Worm (Caenorhabditis elegans) whole organism, mixed stage, embryonic: ENCODE measurements around the gene C17F4.12.

Source experiments
- M03D4.4 ChIP-seq: sonication (generic microtip); optimal IDR thresholded peaks from 2 replicates; lab custom pipeline; 2017; ENCODE audit warnings: mild to moderate bottlenecking, missing genetic modification characterization, missing compliant biosample characterization
- bed-3 ChIP-seq: fragments of 200-800 bp; sonication (Bioruptor generic); optimal IDR thresholded peaks from 3 replicates; lab custom pipeline; 2018; ENCODE audit warnings: mild to moderate bottlenecking, missing genetic modification characterization, moderate library complexity, missing compliant biosample characterization
- blmp-1 ChIP-seq: fragments of 150-350 bp; optimal IDR thresholded peaks from 2 replicates; lab custom pipeline; 2014; ENCODE audit warnings: missing biosample characterization, missing genetic modification characterization
- ceh-39 ChIP-seq: fragments of 150-350 bp; optimal IDR thresholded peaks from 2 replicates; lab custom pipeline; 2014; ENCODE audit warnings: missing biosample characterization, missing genetic modification characterization
- ceh-43 ChIP-seq: fragments of 200-800 bp; sonication (Bioruptor generic); optimal IDR thresholded peaks from 2 replicates; lab custom pipeline; 2018; ENCODE audit warnings: mild to moderate bottlenecking, missing genetic modification characterization, moderate library complexity, missing compliant biosample characterization
- ceh-83 ChIP-seq: fragments of 200-800 bp; sonication (Bioruptor generic); optimal IDR thresholded peaks from 2 replicates; lab custom pipeline; 2018; ENCODE audit warnings: mild to moderate bottlenecking, missing genetic modification characterization, missing compliant biosample characterization
- ces-1 ChIP-seq: fragments of 150-350 bp; optimal IDR thresholded peaks from 2 replicates; lab custom pipeline; 2014; ENCODE audit warnings: missing biosample characterization, missing genetic modification reagents, missing genetic modification characterization
- elt-1 ChIP-seq: sonication (generic microtip); optimal IDR thresholded peaks from 2 replicates; lab custom pipeline; 2017; ENCODE audit warnings: missing genetic modification characterization, mild to moderate bottlenecking, missing compliant biosample characterization, antibody characterized with exemption, moderate library complexity, borderline replicate concordance; ENCODE audit not compliant: insufficient read depth
- elt-3 ChIP-seq: fragments of 150-350 bp; optimal IDR thresholded peaks from 2 replicates; lab custom pipeline; 2014; ENCODE audit warnings: missing biosample characterization, missing genetic modification characterization
- flh-1 ChIP-seq: fragments of 200-800 bp; sonication (Bioruptor generic); optimal IDR thresholded peaks from 2 replicates; lab custom pipeline; 2018; ENCODE audit warnings: mild to moderate bottlenecking, missing genetic modification characterization, moderate library complexity, missing compliant biosample characterization
- ham-2 ChIP-seq: fragments of 200-800 bp; sonication (Bioruptor generic); optimal IDR thresholded peaks from 2 replicates; lab custom pipeline; 2018; ENCODE audit warnings: mild to moderate bottlenecking, missing genetic modification characterization, missing compliant biosample characterization
- hlh-1 ChIP-seq: fragments of 150-350 bp; optimal IDR thresholded peaks from 2 replicates; lab custom pipeline; 2014; ENCODE audit warnings: missing biosample characterization, missing genetic modification reagents, missing genetic modification characterization
- lin-13 ChIP-seq: fragments of 150-350 bp; optimal IDR thresholded peaks from 2 replicates; lab custom pipeline; 2014; ENCODE audit warnings: missing biosample characterization, missing genetic modification characterization
- lin-32 ChIP-seq: fragments of 200-800 bp; sonication (Bioruptor generic); optimal IDR thresholded peaks from 2 replicates; lab custom pipeline; 2018; ENCODE audit warnings: mild to moderate bottlenecking, missing genetic modification characterization, missing compliant biosample characterization
- mab-5 ChIP-seq: fragments of 150-350 bp; optimal IDR thresholded peaks from 2 replicates; lab custom pipeline; 2014; ENCODE audit warnings: missing biosample characterization, missing genetic modification characterization
- mls-2 ChIP-seq: sonication (generic microtip); optimal IDR thresholded peaks from 2 replicates; lab custom pipeline; 2016; ENCODE audit warnings: mild to moderate bottlenecking, missing genetic modification characterization, moderate library complexity, missing compliant biosample characterization
- nhr-12 ChIP-seq: fragments of 150-350 bp; optimal IDR thresholded peaks from 2 replicates; lab custom pipeline; 2014; ENCODE audit warnings: missing biosample characterization, missing genetic modification characterization
- nhr-2 ChIP-seq: fragments of 150-350 bp; optimal IDR thresholded peaks from 2 replicates; lab custom pipeline; 2014; ENCODE audit warnings: missing biosample characterization, missing genetic modification characterization
- nhr-237 ChIP-seq: fragments of 150-350 bp; optimal IDR thresholded peaks from 2 replicates; lab custom pipeline; 2014; ENCODE audit warnings: missing biosample characterization, missing genetic modification characterization
- nhr-28 ChIP-seq: fragments of 150-350 bp; optimal IDR thresholded peaks from 2 replicates; lab custom pipeline; 2014; ENCODE audit warnings: missing biosample characterization, missing genetic modification characterization
- snpc-4 ChIP-seq: fragments of 150-350 bp; optimal IDR thresholded peaks from 2 replicates; lab custom pipeline; 2014; ENCODE audit warnings: missing biosample characterization, missing genetic modification characterization
- sptf-1 ChIP-seq: sonication (generic microtip); optimal IDR thresholded peaks from 2 replicates; lab custom pipeline; 2017; ENCODE audit warnings: mild to moderate bottlenecking, missing genetic modification characterization, moderate library complexity, missing compliant biosample characterization
- tbx-8 ChIP-seq: fragments of 200-800 bp; sonication (Bioruptor generic); optimal IDR thresholded peaks from 2 replicates; lab custom pipeline; 2018; ENCODE audit warnings: mild to moderate bottlenecking, missing genetic modification characterization, moderate library complexity, missing compliant biosample characterization
- unc-120 ChIP-seq: sonication (generic microtip); optimal IDR thresholded peaks from 2 replicates; lab custom pipeline; 2017; ENCODE audit warnings: missing genetic modification characterization, missing compliant biosample characterization; ENCODE audit not compliant: poor library complexity, severe bottlenecking
- unc-39 ChIP-seq: fragments of 150-350 bp; optimal IDR thresholded peaks from 2 replicates; lab custom pipeline; 2014; ENCODE audit warnings: missing biosample characterization, missing genetic modification characterization
- unc-62 ChIP-seq: fragments of 150-350 bp; optimal IDR thresholded peaks from 2 replicates; lab custom pipeline; 2014; ENCODE audit warnings: missing biosample characterization, missing genetic modification reagents, missing genetic modification characterization
- zip-8 ChIP-seq: fragments of 150-350 bp; optimal IDR thresholded peaks from 2 replicates; lab custom pipeline; 2014; ENCODE audit warnings: missing biosample characterization, missing genetic modification characterization

C17F4.12 gene

DNA sequence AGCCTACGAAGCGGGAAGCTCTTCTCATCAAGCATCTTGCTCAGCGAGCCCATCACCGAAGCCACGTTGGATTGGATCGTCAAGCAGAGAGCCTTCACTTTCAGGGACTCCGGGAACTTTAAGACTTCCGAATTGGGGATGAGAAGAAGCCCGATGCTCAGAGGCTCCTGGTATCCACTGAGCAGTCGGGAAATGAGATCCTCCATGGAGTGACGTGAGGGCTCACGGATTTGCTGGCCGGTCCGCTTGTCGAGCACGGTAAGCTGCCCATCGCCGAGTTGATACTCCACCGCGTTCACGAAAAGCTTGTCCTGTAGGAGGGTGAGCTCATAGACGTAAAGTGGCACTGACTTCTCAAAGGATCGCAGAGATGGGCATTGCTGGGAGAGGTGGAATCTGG lies 3.6 kb upstream of the C17F4.12 start:
- TF ChIP-seq ham-2 (GFP tag; lab: Kevin White, UChicago) (no peak), M03D4.4 (tag; lab: Kevin White, UChicago) (no peak)
- TF ChIP-seq, all 35 proteins: peak for 0

DNA sequence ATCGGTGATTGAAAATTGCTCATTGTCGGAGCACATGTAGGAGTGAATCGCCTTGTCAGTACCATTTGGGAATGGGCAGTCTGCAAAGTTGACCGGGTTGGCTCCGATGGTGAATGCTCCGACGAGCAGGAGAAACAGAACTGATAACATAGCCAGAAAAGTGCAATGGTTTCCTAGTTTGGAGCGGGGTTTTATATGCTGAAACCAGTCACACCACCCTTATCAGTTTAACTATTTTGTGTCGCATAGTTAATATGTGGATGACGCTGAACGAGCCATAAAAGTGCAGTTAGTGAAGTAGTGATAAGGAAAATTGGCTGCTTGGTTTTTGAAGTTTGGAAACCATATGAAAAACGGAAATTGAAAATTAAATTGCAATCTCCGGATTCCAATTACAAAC lies 1.9 kb upstream of the C17F4.12 start, which contains the start of gene C17F4.7:
Gene C17F4.7 (minus strand): TSS at position 180 of the 400 bp plus-strand sequence.
- no peak for TF ChIP-seq zip-8 (tag; lab: Kevin White, UChicago)
- no peak for TF ChIP-seq nhr-2 (tag; lab: Kevin White, UChicago)
- no peak for TF ChIP-seq unc-120 (tag; lab: Kevin White, UChicago)
- TF ChIP-seq bed-3 (GFP tag; lab: Kevin White, UChicago), result no peak
- no peak for TF ChIP-seq mls-2
- no peak for TF ChIP-seq M03D4.4 (tag; lab: Kevin White, UChicago)
- no peak for TF ChIP-seq elt-1 (tag; lab: Kevin White, UChicago)
- TF ChIP-seq sptf-1 (tag; lab: Kevin White, UChicago), result no peak
- TF ChIP-seq ceh-83 (GFP tag; lab: Kevin White, UChicago), result no peak
- no peak for TF ChIP-seq nhr-237 (tag; lab: Kevin White, UChicago)
- no peak for TF ChIP-seq snpc-4 (tag; lab: Kevin White, UChicago)
- TF ChIP-seq ceh-39 (tag; lab: Kevin White, UChicago), result no peak

DNA sequence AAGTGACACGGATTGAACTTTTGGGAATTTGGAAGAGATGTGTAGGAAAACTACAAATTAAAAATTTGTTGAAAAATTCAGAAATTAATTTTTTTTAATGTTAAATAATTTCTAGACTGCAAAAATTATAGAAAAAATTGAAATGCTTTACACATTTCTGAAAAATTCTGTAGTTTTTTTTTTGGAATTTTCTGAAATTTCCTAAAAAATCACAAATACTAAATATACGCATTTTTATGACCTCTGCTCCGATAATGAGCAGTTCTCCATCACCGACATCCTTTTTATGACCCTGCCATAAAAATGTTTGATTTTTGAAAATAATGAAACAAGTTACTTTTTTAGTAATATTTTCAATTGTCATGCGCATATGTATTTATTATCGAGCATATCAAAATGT lies 788 bp upstream of the C17F4.12 start:
- TF ChIP-seq ham-2 (GFP tag; lab: Kevin White, UChicago) (no peak), tbx-8 (GFP tag; lab: Kevin White, UChicago) (no peak), ceh-43 (GFP tag; lab: Kevin White, UChicago) (no peak), nhr-12 (tag; lab: Kevin White, UChicago) (no peak), unc-39 (tag; lab: Kevin White, UChicago) (no peak), hlh-1 (tag; lab: Kevin White, UChicago) (no peak), unc-62 (GFP tag; lab: Kevin White, UChicago) (no peak), M03D4.4 (tag; lab: Kevin White, UChicago) (no peak), sptf-1 (tag; lab: Kevin White, UChicago) (no peak), lin-13 (tag; lab: Kevin White, UChicago) (no peak)

DNA sequence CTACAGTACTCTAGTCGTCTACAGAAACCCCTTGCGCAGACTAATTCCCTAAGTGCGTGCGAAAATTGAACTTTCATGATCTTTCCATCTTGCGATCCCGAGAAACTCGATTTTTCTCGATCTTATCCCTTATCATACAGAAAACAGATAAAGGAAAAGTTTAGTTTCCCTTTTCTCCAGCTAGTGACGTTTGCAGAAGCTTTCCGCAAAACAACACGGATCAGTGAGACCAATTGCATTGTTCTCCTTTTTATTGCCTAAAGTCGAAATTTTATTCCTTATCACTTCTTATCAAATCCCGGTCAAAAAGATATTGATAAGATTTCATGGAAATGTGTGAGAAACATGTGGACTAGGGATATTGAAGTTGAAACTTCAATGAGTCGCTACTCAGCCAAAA lies 2.1 kb downstream of the C17F4.12 start:
- TF ChIP-seq elt-1 (tag; lab: Kevin White, UChicago) (no peak), mab-5 (tag; lab: Kevin White, UChicago) (no peak), elt-3 (tag; lab: Kevin White, UChicago) (peak; percentile 88), flh-1 (GFP tag; lab: Kevin White, UChicago) (no peak), lin-13 (tag; lab: Kevin White, UChicago) (no peak), ceh-39 (tag; lab: Kevin White, UChicago) (no peak), blmp-1 (tag; lab: Kevin White, UChicago) (peak; percentile 10), bed-3 (GFP tag; lab: Kevin White, UChicago) (no peak)

- no peak for TF ChIP-seq flh-1 (GFP tag; lab: Kevin White, UChicago)
- no peak for TF ChIP-seq hlh-1 (tag; lab: Kevin White, UChicago)
- TF ChIP-seq lin-32 (GFP tag; lab: Kevin White, UChicago), result no peak
- TF ChIP-seq unc-39 (tag; lab: Kevin White, UChicago), result no peak
- no peak for TF ChIP-seq snpc-4 (tag; lab: Kevin White, UChicago)
- TF ChIP-seq ham-2 (GFP tag; lab: Kevin White, UChicago), result no peak
- no peak for TF ChIP-seq mls-2
- no peak for TF ChIP-seq nhr-12 (tag; lab: Kevin White, UChicago)
- no peak for TF ChIP-seq bed-3 (GFP tag; lab: Kevin White, UChicago)
- TF ChIP-seq blmp-1 (tag; lab: Kevin White, UChicago), result no peak
- TF ChIP-seq mab-5 (tag; lab: Kevin White, UChicago), result no peak
- no peak for TF ChIP-seq ces-1
- TF ChIP-seq elt-3 (tag; lab: Kevin White, UChicago), result no peak
- no peak for TF ChIP-seq lin-13 (tag; lab: Kevin White, UChicago)
- TF ChIP-seq ceh-43 (GFP tag; lab: Kevin White, UChicago), result no peak
- TF ChIP-seq zip-8 (tag; lab: Kevin White, UChicago), result no peak
- no peak for TF ChIP-seq nhr-28 (tag; lab: Kevin White, UChicago)
- TF ChIP-seq nhr-237 (tag; lab: Kevin White, UChicago), result no peak
- TF ChIP-seq tbx-8 (GFP tag; lab: Kevin White, UChicago), result no peak
Measured at ce11 chrII:3240207-3240606, 3.8 kb downstream of the C17F4.12 start, which contains the start of gene C17F4.3. C17F4.3 (plus strand) TSS chrII:3240507.
